Worm (Caenorhabditis elegans): ENCODE measurements around the gene Y50D4A.4.

Gene Y50D4A.4

DNA sequence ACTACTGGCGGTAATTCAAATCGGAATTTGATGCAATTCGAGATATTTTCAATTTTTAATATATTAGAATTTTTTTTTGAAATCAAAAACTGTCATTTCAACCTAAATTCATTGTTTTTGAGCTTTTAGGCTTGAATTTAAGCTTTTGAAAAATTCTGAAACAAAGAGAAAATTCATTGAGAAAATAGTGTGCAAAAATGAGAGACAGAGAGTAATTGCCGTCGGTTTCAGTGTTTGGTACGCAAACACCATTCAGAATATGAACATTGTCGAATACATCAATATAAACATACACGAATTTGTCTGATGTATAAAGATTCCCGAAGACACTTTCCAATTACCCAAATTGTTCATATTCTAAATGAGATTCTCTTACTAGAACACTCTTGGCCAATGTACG lies 5.8 kb upstream of the Y50D4A.4 start:
- no peak for TF ChIP-seq unc-62 (GFP tag; optimal IDR thresholded peaks at IDR 0.05)

DNA sequence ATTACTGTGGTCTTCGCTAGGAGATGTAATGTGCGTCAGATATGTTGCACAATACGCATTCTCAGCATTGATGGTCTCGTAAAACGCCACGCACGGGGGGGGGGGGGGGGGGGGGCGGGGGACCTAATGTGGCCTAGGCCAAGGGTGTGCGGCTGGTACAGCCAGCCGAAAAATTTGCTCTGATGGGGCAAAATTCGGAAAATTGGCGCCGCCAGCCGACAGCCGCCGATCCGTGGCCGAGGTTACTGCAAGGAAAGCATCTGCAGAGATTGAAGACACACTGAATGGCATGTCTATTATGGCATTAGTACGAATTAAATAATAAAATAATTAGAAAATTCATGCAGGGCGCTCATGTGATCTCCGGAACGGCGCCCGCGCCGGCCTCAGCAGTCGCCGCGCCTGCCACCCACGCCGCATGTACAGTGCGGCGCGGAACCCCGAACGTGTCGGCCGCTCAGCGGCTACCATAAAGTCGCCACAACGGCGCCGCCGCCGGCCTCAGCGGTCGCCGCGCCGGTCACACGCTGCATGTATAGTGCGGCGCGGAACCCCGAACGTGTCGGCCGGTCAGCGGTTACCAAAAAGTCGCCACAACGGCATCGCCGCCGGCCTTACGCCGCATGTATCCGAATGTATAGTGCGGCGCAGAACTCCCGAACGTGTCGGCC lies 3.4 kb upstream of the Y50D4A.4 start, which contains the start of gene Y50D4A.6:
Y50D4A.6 (minus strand) TSS at position 51 of the 671 bp plus-strand sequence.
- TF ChIP-seq unc-62 (GFP tag; optimal IDR thresholded peaks at IDR 0.05) = no peak

DNA sequence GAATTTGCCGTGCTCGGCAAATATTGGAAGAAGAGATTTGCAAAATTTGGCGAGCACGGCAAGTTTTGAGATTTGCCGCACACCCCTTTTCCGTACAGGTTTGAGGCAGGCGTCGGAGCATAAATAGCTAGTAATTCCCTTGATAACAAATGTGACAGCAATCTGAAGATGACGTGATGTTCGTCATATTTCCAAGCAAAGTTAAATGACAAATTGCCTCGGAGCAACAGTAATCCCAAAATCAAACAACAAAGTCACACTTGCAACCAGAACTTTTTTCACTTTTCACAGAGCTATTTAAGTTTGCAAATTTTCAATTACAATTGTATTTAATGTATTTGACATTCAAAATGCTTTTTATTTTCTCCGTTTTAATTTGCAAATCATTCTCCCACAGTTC lies 16.6 kb downstream of the Y50D4A.4 start, which contains the start of gene F25A2.1:
F25A2.1 (plus strand) TSS at position 301 of the 400 bp plus-strand sequence.
- TF ChIP-seq unc-62 (GFP tag; optimal IDR thresholded peaks at IDR 0.05) = no peak

DNA sequence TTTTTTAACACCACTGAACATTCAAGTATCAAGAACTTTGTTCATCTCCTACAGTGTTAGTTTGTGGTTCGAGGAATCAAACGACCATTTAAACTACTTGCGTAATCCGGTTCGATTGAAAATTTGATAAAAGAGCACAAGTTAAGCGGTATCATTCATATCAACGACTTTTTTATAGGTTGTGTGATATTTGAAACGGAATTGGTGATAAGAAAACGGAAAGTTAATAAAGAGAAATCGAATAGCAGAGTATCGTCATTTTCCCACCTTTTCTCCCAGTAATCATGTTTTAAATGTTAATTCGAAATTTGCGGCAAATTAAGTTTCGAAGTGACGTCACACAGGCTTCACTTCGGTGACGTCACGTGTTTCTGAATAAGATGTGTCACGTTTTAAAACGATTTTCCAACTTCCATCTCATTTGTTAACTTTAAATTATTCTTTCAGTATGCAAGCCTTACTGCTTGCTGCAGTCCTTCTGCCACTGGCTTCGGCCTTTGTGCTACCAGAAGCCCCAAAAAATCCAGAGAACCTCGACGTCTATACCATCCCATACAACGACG lies 19.6 kb downstream of the Y50D4A.4 start, which contains the start of gene T21H3.1:
T21H3.1 (plus strand) TSS at position 448 of the 563 bp plus-strand sequence.
- TF ChIP-seq unc-62 (GFP tag; optimal IDR thresholded peaks at IDR 0.05) = no peak

DNA sequence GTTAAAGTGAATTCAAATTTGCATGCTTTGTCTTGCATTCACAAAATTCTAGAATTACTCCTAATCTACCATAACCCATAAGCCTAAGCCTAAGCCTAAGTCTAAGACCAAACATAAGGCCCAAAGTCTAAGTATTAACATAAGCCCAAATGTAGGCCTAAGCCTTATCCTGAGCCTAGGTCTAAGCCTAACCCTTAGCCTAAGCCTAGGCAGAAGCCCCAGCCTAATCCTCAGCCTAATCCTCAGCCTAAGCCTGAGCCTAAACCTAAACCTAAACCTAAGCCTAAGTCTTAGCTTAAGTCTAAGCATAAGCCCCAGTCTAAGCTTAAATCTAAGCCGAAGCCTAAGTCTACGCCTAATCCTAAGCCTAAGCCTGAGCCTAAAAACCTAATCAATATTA lies 25.3 kb downstream of the Y50D4A.4 start:
- TF ChIP-seq unc-62 (GFP tag; optimal IDR thresholded peaks at IDR 0.05) = no peak

DNA sequence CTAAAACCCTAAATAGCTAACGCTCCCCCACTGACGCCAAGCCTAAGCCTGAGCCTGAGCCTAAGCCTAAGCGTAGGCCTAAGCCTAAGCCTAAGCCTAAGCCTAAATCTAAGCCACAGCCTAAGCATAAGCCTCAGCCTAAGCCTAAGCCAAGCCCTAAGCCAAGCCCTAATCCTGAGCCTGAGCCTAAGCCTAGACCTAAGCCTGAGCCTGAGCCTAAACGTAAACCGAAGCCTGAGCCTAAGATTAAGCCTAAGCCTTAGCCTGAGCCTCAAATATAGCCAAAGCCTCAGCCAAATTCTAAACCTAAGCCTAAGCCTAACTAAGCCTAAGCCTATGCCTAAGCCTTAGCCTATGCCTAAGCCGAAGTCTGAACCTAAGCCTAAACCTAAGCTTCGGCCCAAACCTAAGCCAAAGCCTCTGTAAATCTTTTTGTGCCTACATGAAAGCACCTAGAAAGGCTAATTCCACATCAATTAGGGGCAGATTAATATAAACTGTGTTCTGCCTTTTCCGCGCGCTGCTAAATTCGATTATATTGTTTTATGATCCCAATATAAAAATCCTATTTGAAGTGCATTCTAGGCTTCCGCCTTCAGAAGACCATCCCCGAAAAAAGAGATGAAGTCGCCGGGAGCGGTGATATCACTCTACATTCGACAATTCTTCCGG lies 30.7 kb downstream of the Y50D4A.4 start, which contains the start of gene ptr-16:
ptr-16 (plus strand) TSS at position 622 of the 672 bp plus-strand sequence.
- no peak for TF ChIP-seq unc-62 (GFP tag; optimal IDR thresholded peaks at IDR 0.05)

DNA sequence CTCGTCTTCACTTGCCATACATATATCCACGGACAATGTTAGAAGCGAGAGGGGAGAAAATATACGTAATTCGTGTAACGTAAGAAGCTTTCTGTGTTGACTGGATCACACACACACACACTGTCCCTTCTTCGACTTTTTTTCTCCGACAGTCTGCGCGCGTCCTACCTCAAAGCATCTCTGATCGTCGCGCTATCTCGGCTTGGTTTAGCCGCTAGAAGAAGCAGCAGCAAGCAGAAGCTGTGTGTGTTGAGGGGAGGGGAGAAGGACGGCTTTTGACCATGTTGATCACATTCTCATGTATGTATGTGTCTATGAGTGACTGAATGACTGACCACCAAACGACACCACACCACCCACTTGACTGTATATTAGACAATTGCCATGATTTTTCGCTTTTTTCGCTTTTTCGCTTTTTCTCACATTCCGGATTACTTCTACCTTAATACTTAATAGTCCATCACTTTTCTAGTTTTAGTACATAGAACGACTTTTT lies 31.7 kb downstream of the Y50D4A.4 start, which contains the start of gene T21H3.5:
T21H3.5 (minus strand) TSS at position 98 of the 496 bp plus-strand sequence.
- TF ChIP-seq unc-62 (GFP tag; optimal IDR thresholded peaks at IDR 0.05) = no peak

DNA sequence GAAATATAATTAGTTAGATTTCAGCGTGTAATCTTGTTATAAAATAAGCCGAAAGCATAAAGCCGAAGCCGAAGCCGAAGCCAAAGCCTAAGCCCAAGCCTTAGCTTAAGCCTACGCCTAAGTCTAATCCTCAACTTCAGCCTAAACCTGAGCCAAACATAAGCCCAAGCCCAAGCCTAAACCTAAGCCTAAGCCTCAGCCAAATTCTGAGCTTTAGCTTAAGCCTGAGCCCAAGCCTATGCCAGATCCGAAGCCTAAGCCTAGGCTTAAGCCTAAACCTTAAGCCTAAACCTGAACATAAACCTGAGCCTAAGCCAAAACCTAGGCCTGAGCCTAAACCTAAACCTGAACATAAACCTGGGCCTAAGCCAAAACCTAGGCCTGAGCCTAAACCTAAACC lies 35.2 kb downstream of the Y50D4A.4 start:
- no peak for TF ChIP-seq unc-62 (GFP tag; optimal IDR thresholded peaks at IDR 0.05)

DNA sequence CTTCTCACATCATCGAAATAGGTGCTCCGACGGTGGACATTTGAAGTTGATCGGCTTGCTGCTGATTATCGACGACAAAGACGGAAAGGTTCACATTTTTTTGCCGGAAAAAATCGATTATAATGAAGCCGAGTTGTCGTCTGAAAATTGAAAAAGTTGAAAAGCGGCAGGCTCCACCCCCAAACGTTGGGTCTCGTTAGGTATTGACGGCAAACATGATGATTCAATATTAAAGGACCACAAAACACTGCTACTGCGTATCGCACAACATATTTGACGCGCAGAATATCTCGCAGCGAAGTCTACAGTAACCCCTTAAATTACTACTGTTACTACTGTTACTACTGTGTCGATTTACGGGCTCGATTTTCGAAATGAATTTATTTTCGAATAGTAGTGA lies 37.7 kb downstream of the Y50D4A.4 start:
- no peak for TF ChIP-seq unc-62 (GFP tag; optimal IDR thresholded peaks at IDR 0.05)

DNA sequence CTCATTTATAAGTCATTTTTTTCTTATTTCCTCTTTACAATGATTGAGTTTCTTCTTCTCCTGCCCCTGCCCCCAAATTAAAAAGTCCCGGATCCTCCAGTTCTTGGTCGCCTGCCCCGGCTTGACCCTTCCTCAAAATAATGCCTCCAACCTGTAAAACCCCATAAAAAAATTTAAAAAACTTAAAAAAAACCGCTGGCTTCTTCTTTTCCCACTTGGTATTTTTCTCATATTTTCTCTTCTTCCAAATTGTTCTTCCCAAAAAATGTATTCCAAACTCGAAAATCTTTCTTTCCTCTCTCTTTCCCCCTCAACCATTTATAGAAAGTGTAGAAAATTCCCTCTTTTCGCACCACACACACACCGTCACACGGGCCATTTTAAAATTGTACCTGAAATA lies 38.5 kb downstream of the Y50D4A.4 start:
- no peak for TF ChIP-seq unc-62 (GFP tag; optimal IDR thresholded peaks at IDR 0.05)

DNA sequence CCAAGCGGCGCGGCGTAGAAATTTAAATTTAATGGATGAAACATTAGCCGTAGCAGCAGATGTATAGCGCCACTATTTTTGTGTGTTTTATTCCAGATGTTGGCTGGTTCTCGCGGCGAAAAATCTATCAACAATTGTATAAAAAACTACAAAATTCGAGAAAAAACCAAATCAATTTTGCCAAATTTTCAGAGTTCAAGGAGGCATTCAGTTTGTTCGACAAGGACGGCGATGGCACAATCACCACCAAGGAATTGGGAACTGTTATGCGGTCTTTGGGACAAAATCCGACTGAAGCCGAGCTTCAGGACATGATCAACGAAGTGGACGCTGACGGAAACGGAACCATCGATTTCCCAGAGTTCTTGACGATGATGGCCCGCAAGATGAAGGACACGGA lies 39.5 kb downstream of the Y50D4A.4 start:
- no peak for TF ChIP-seq unc-62 (GFP tag; optimal IDR thresholded peaks at IDR 0.05)

DNA sequence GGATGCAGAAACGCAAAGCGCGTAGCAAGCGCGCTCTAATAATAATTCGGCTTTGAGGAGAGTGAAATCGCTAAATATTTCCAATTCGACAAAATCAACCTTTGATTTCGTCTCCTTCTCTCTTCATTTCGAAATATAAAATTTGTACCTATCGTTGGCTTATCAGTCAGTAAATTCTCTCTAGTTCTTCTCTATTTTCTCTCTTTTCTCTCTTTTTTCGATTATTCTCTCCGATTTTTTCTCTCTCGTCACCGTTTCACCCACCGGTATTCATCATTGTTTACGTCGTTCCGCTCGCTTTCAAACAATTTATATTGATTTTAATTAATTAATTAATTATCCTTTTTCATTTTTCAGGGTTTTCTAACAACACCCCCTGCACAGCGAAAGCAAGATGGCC lies 40.0 kb downstream of the Y50D4A.4 start, which contains the start of gene cmd-1:
cmd-1 (plus strand) TSS at position 358 of the 400 bp plus-strand sequence.
- no peak for TF ChIP-seq unc-62 (GFP tag; optimal IDR thresholded peaks at IDR 0.05)

DNA sequence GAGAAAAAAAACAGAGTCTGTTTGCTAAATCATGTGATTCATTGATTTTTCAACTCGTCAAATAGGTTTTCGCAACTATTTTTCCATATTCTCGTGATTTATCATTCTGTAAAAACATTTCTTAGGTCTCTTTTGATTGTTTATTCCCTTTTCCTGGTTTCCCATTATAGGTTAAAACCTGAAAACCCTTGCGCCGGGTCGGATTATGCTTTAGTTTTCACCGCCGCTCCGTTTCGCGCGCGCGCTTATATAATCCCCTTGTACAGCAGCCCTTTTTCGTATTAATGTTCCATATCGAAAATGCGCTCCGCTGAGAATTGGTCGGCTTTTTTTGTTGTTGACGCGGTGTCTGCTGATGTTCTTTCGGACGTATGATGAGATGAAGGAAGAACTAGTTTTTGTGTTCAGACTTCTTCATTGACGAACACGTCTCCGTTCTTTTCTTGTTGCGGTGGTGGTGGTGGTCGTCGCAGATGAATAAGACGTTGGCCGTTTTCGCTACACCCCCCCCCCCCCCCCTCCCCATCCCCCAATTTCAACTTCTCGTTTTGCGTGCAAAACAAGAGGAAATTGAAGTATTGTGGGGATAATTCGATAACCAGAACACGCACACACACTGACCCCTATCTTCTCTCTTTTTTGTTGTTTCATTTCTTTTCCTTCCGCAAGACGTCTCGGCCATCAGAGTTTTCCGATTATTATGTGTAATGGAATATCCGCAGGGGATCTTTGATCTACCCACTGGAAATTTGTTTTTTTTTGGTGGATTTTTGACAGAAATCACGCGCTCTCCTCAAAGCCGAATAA lies 41.3 kb downstream of the Y50D4A.4 start:
- TF ChIP-seq unc-62 (GFP tag; optimal IDR thresholded peaks at IDR 0.05) = no peak

DNA sequence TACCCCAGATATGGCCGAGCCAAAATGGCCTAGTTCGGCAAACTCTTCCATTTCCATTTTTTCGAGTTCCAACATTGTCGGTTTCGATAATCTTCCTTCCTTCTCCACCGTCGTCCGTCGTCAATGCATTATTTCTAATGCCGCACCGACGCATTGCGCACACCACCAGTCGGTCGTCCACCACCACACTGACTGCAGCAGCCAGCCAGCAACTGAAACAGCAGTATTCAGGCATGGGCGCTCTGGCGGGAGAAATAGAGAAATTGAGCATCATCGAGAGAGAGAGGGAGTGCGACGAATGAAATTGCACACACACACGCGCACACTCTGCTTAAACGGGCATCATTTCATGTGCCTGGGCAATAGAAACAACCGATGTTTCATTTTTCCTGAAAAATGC lies 42.0 kb downstream of the Y50D4A.4 start:
- TF ChIP-seq unc-62 (GFP tag; optimal IDR thresholded peaks at IDR 0.05) = no peak

DNA sequence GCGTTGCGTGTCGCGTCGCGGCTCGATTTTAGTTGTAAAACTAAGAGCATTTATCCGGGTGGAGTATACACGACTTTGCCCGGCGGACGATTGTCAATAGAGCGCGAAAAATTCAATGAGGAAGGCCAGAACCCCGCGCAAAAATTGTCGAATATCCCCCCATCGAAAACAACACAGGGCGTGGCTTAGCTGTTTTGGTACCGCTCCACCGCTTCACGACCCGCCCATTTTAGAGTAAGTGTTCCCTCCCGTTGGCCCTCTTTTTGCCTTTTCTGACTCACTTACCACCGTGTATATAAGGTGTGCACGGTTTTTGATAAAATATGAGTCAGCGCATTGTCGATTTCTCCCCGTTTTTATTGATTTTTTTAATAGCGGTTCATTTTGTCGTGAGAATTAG lies 42.5 kb downstream of the Y50D4A.4 start:
- TF ChIP-seq unc-62 (GFP tag; optimal IDR thresholded peaks at IDR 0.05) = no peak

DNA sequence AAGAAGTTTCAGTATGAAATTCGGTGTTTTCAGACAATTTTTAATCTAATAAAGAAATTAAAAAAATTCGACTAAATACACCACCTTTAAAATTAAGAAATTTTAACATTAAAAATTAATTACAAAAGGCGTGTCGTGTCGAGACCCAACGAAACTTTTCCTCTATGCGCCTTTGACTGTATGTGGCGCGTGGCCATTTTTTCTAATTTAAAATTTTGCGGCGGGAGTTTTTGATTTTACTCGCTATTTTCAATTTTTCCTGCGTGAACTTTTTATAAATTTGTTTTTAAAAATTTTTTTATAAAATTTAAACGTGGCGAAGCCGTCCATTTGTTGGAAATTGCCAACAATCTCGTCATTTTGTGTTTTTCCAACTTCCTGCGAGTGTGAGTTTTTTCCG lies 43.2 kb downstream of the Y50D4A.4 start:
- TF ChIP-seq unc-62 (GFP tag; optimal IDR thresholded peaks at IDR 0.05) = no peak
